Worm (Caenorhabditis elegans) whole organism, L1 larva: ENCODE results near the gene F58F9.6.

Experiments
- C04F5.9 ChIP-seq: sonication (generic microtip); optimal IDR thresholded peaks from 2 replicates; lab custom pipeline; 2016; ENCODE audit warnings: missing genetic modification characterization, missing compliant biosample characterization
- aly-2 ChIP-seq: fragments of 150-350 bp; optimal IDR thresholded peaks from 2 replicates; lab custom pipeline; 2014; ENCODE audit warnings: missing biosample characterization, missing genetic modification characterization
- efl-1 ChIP-seq, 4 experiments: fragments of 150-350 bp; optimal IDR thresholded peaks in 3 of 4; peaks in 1 of 4; 1 replicate in 1 of 4; 2 replicates in 3 of 4; lab custom pipeline; 2014; ENCODE audit warnings: missing biosample characterization in 2 of 4, missing genetic modification characterization in 2 of 4, missing genetic modification reagents in 2 of 4
- elt-3 ChIP-seq, 6 experiments: fragments of 150-350 bp in 1 of 6; sonication (generic microtip); optimal IDR thresholded peaks; 2 replicates each; lab custom pipeline; 2017 to 2018; ENCODE audit warnings: missing biosample characterization in 6 of 6, missing genetic modification characterization in 6 of 6, inconsistent platforms in 1 of 6
- hlh-4 ChIP-seq: sonication (generic microtip); optimal IDR thresholded peaks from 2 replicates; lab custom pipeline; 2016; ENCODE audit warnings: mild to moderate bottlenecking, missing genetic modification characterization, missing compliant biosample characterization
- isw-1 ChIP-seq: fragments of 200-800 bp; sonication (Bioruptor generic); IDR thresholded peaks from 2 replicates; pipeline ENCODE4 v1.3.6; 2022; ENCODE audit warnings: missing genetic modification characterization, missing compliant biosample characterization
- lin-13 ChIP-seq: fragments of 150-350 bp; optimal IDR thresholded peaks from 2 replicates; lab custom pipeline; 2014; ENCODE audit warnings: missing biosample characterization, missing genetic modification reagents, missing genetic modification characterization
- mab-9 ChIP-seq: fragments of 200-800 bp; sonication (Bioruptor generic); IDR thresholded peaks from 2 replicates; pipeline ENCODE4 v1.3.6; 2022; ENCODE audit warnings: missing genetic modification reagents, missing genetic modification characterization, missing compliant biosample characterization
- nhr-12 ChIP-seq: sonication (generic microtip); optimal IDR thresholded peaks from 2 replicates; lab custom pipeline; 2017; ENCODE audit warnings: missing biosample characterization, missing genetic modification characterization
- nhr-20 ChIP-seq: sonication (generic microtip); optimal IDR thresholded peaks from 2 replicates; lab custom pipeline; 2016; ENCODE audit warnings: mild to moderate bottlenecking, missing genetic modification characterization, missing compliant biosample characterization
- nhr-237 ChIP-seq: fragments of 150-350 bp; optimal IDR thresholded peaks from 2 replicates; lab custom pipeline; 2014; ENCODE audit warnings: missing biosample characterization, missing genetic modification characterization
- nhr-47 ChIP-seq: sonication (generic microtip); optimal IDR thresholded peaks from 2 replicates; lab custom pipeline; 2016; ENCODE audit warnings: mild to moderate bottlenecking, missing genetic modification characterization, moderate library complexity, missing compliant biosample characterization
- nhr-71 ChIP-seq: sonication (generic microtip); optimal IDR thresholded peaks from 2 replicates; lab custom pipeline; 2016; ENCODE audit warnings: mild to moderate bottlenecking, missing genetic modification characterization, moderate library complexity, missing compliant biosample characterization
- nhr-85 ChIP-seq: sonication (generic microtip); peaks from one replicate; lab custom pipeline; 2016; ENCODE audit warnings: missing genetic modification characterization, inconsistent platforms, missing compliant biosample characterization
- pag-3 ChIP-seq: sonication (generic microtip); optimal IDR thresholded peaks from 2 replicates; lab custom pipeline; 2017; ENCODE audit warnings: missing genetic modification characterization, mild to moderate bottlenecking, missing compliant biosample characterization, antibody characterized with exemption, borderline replicate concordance; ENCODE audit not compliant: insufficient read depth
- pqm-1 ChIP-seq: sonication (generic microtip); optimal IDR thresholded peaks from 3 replicates; lab custom pipeline; 2017; ENCODE audit warnings: missing biosample characterization, missing genetic modification characterization
- xbp-1 ChIP-seq: sonication (generic microtip); optimal IDR thresholded peaks from 2 replicates; lab custom pipeline; 2016; ENCODE audit warnings: missing genetic modification characterization, missing compliant biosample characterization
- ztf-11 ChIP-seq, 2 experiments: sonication (generic microtip); optimal IDR thresholded peaks; 2 replicates each; lab custom pipeline; 2016 to 2017; ENCODE audit warnings: missing genetic modification characterization in 2 of 2, missing biosample characterization in 1 of 2, missing compliant biosample characterization in 1 of 2

The F58F9.6 gene

DNA sequence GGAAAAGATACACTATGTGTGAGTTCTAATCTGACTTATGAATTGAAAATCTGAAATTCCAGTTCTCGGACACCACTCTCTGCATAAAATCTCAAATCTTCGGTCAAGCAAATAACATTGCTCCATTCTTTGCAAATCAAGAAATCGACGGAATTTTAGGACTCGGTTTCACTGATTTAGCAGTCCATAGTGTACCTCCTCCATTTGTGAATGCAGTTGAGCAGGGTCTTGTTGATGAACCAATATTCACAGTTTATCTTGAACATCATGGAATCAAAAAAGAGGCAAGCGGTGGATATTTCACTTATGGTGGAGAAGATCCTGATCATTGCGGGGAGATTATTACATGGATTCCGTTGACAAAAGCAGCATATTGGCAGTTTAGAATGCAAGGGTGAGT, 50.2 kb downstream of the F58F9.6 start:
- TF ChIP-seq nhr-237 (tag; lab: Kevin White, UChicago) (no peak), hlh-4 (no peak), elt-3 (tag; optimal IDR thresholded peaks at IDR 0.05; lab: Kevin White, UChicago) (no peak), nhr-85 (tag; lab: Kevin White, UChicago) (no peak), lin-13 (GFP tag; lab: Kevin White, UChicago) (no peak), nhr-20 (no peak), nhr-12 (tag; lab: Kevin White, UChicago) (no peak), xbp-1 (tag; lab: Kevin White, UChicago) (no peak), nhr-47 (tag; lab: Kevin White, UChicago) (no peak), efl-1 (optimal IDR thresholded peaks at IDR 0.05; lab: Kevin White, UChicago) (no peak), efl-1 (GFP tag; optimal IDR thresholded peaks at IDR 0.05 in 1 of 2; lab: Kevin White, UChicago) (no peak), aly-2 (no peak), pqm-1 (tag; lab: Kevin White, UChicago) (no peak), pag-3 (tag; lab: Kevin White, UChicago) (no peak), mab-9 (no peak), ztf-11 (tag; optimal IDR thresholded peaks at IDR 0.05; lab: Kevin White, UChicago) (no peak), C04F5.9 (tag; lab: Kevin White, UChicago) (no peak), nhr-71 (no peak), isw-1 (no peak)
